Worm (Caenorhabditis elegans) whole organism, L1 larva: ENCODE data around the gene npr-9.

ENCODE experiments used
- mep-1 ChIP-seq: fragments of 150-350 bp; optimal IDR thresholded peaks from 2 replicates; lab custom pipeline; 2014; ENCODE audit warnings: missing biosample characterization, missing genetic modification characterization
- nhr-76 ChIP-seq: sonication (generic microtip); optimal IDR thresholded peaks from 2 replicates; lab custom pipeline; 2017; ENCODE audit warnings: missing biosample characterization, missing genetic modification characterization

DNA sequence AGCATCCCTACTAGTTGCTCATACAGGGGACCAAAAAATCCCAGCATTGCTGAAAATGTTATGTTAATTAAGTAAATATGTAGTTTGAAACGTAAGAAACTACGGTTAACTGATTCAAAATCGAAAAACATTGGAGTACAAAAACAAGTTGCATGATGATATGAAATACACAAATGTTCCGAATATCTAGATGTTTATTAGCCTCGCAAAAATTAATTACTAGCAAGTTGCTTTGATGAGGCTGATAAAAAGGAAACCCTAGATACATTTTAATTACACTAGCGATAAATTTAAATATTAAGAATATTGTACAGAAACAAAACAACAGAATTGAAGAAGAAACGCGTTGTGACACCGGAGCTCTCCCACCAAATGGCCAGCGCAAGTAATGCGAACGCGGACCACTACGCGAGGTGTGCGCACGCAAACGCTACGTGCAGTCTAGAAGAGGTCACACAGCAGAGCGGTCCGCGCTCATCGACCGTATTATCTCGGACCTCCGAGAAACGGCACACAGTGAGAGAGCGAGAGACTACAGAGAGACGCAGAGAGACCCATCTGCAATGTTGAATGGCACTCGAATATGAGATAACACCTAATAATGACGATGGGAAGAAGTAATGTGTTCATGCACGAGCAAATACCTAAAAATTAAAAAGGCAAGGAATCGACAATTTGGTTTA lies 32.7 kb upstream of the npr-9 start, which contains the start of gene inx-2:
- TF ChIP-seq nhr-76 (tag; lab: Kevin White, UChicago) (no peak), mep-1 (tag; lab: Kevin White, UChicago) (no peak)
